Worm (Caenorhabditis elegans) whole organism, L4 larva: ENCODE results near the gene srh-292.

ENCODE experiments used
- ama-1 ChIP-seq: fragments of 150-350 bp; optimal IDR thresholded peaks from 2 replicates; lab custom pipeline; 2014; ENCODE audit warnings: inconsistent platforms, mixed read lengths
- hif-1 ChIP-seq, 2 experiments: sonication (generic microtip); optimal IDR thresholded peaks; 2 replicates each; lab custom pipeline; 2016 to 2017; ENCODE audit warnings: missing compliant biosample characterization in 2 of 2, missing genetic modification characterization in 2 of 2, missing genetic modification reagents in 2 of 2, missing genotype in 2 of 2, mild to moderate bottlenecking in 1 of 2
- madf-9 ChIP-seq: fragments of 200-800 bp; sonication (Bioruptor generic); conservative IDR thresholded peaks from 2 replicates; pipeline ENCODE4 v1.3.6; 2022; ENCODE audit warnings: missing genetic modification reagents, missing genetic modification characterization, missing compliant biosample characterization
- nhr-6 ChIP-seq: fragments of 150-350 bp; optimal IDR thresholded peaks from 2 replicates; lab custom pipeline; 2014; ENCODE audit warnings: missing biosample characterization, missing genetic modification characterization
- tag-97 ChIP-seq: fragments of 200-800 bp; sonication (Bioruptor generic); IDR thresholded peaks from 2 replicates; pipeline ENCODE4 v1.3.6; 2022; ENCODE audit warnings: missing genetic modification characterization, missing compliant biosample characterization
- unc-39 ChIP-seq: sonication (generic microtip); optimal IDR thresholded peaks from 2 replicates; lab custom pipeline; 2017; ENCODE audit warnings: missing biosample characterization, missing genetic modification characterization
- zfp-2 ChIP-seq: sonication (generic microtip); optimal IDR thresholded peaks from 2 replicates; lab custom pipeline; 2016; ENCODE audit warnings: mild to moderate bottlenecking, missing genetic modification characterization, missing compliant biosample characterization
- ztf-11 ChIP-seq: fragments of 150-350 bp; optimal IDR thresholded peaks from 2 replicates; lab custom pipeline; 2014; ENCODE audit warnings: missing biosample characterization, missing genetic modification characterization

DNA sequence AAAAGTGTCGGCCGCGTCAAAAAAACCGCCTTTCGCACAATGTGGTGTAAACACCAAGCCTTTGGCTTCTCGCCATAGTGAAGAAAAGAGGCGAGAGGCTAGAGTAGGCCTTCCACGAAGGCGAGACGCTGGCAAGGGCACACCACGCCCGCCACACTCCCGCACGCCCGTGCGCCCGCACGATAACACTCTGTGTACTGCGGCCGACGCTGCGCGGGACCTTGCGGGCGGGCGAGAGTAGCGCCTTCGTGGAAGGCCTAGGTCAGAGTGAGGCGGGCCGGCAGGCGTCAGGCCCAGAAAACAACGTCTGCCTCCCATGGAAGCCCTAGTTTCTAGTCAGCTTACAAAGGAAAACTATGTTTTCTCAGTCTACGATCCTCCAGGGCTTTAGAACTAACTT, 9.6 kb downstream of the srh-292 start:
- TF ChIP-seq zfp-2 (tag; lab: Kevin White, UChicago) (no peak), ztf-11 (no peak), nhr-6 (tag; lab: Kevin White, UChicago) (no peak), ama-1 (no peak), hif-1 (tag; optimal IDR thresholded peaks at IDR 0.05; lab: Kevin White, UChicago) (no peak), madf-9 (GFP tag; lab: Robert Waterston, UW) (no peak), unc-39 (tag; lab: Kevin White, UChicago) (no peak), tag-97 (no peak)
